Worm (Caenorhabditis elegans): ENCODE data around the gene ida-1.

DNA sequence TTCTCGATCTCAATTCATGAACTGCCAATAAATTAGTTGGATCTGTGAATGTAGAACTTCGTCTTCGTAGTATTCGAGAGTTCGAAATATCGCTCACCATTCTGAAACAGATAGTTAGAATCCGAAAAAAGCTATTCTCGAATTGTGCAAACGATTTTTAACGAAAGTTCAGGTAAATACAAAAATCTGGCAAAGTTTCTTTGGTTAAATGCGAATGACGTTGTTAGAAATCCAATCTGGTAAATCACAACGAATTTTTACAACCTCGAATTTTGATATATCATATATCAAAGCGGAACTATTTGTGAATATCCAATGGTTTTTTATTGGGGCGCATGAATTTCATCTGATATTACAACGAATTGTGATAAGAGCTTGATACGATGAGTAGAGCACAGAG is 46.1 kb upstream of the ida-1 start, which contains the start of gene hpo-28:
- TF ChIP-seq F13C5.2 (tag; optimal IDR thresholded peaks at IDR 0.05) (no peak), ets-7 (tag; optimal IDR thresholded peaks at IDR 0.05) (no peak), tbx-11 (GFP tag; IDR thresholded peaks at IDR 0.05) (no peak), ama-1 (optimal IDR thresholded peaks at IDR 0.05) (no peak)

Data from whole organism, early embryonic.